Worm (Caenorhabditis elegans) whole organism, early embryonic: ENCODE measurements around the gene Y38C1AA.12.

ENCODE experiments used
- B0310.2 ChIP-seq: sonication (generic microtip); optimal IDR thresholded peaks from 2 replicates; lab custom pipeline; 2016; ENCODE audit warnings: mild to moderate bottlenecking, missing genetic modification characterization, missing compliant biosample characterization
- ceh-36 ChIP-seq: sonication (generic microtip); optimal IDR thresholded peaks from 2 replicates; lab custom pipeline; 2016; ENCODE audit warnings: missing genetic modification characterization, inconsistent platforms, missing compliant biosample characterization
- ets-7 ChIP-seq: sonication (generic microtip); optimal IDR thresholded peaks from 2 replicates; lab custom pipeline; 2016; ENCODE audit warnings: missing genotype, missing genetic modification characterization, missing compliant biosample characterization
- scrt-1 ChIP-seq: fragments of 200-800 bp; sonication (Bioruptor generic); IDR thresholded peaks from 2 replicates; pipeline ENCODE4 v1.3.6; 2022; ENCODE audit warnings: missing genetic modification characterization, missing compliant biosample characterization
- tbx-11 ChIP-seq: fragments of 200-800 bp; sonication (Bioruptor generic); IDR thresholded peaks from 2 replicates; pipeline ENCODE4 v1.3.6; 2022; ENCODE audit warnings: missing genetic modification characterization, missing compliant biosample characterization
- tbx-37 ChIP-seq: fragments of 200-800 bp; sonication (Bioruptor generic); conservative IDR thresholded peaks from 2 replicates; pipeline ENCODE4 v1.3.6; 2022; ENCODE audit warnings: missing genetic modification reagents, missing genetic modification characterization, missing compliant biosample characterization

DNA sequence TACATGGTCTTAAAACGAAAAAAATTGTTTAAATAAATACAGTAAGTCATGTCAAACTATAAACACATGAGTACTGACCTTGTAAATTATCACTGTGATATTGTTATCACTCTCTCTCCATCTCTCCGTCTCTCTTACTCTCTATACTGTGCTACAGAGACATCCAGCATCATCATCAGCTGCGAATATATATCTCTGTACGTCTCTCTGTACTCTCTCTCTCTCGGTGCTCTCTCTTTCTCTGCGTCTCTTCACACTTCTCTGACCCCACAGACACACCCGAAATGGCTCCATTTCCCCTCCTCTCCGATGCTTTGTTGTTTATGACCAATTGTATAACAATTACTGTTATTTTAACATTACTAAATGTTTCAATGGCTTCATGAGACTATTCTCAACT, 18.5 kb downstream of the Y38C1AA.12 start:
- no peak for TF ChIP-seq B0310.2 (tag; lab: Kevin White, UChicago)
- TF ChIP-seq ceh-36 (tag; lab: Kevin White, UChicago): no peak
- TF ChIP-seq tbx-11: no peak
- TF ChIP-seq tbx-37 (GFP tag; lab: Robert Waterston, UW): no peak
- no peak for TF ChIP-seq scrt-1 (GFP tag; lab: Robert Waterston, UW)
- no peak for TF ChIP-seq ets-7 (tag; lab: Kevin White, UChicago)
